Fruit fly (Drosophila melanogaster) whole organism, adult: ENCODE measurements around the gene elg1.

Experiments
- CG11617 ChIP-seq: fragments of 200-800 bp; sonication (Bioruptor generic); optimal IDR thresholded peaks from 2 replicates; lab custom pipeline; 2017; ENCODE audit warnings: mild to moderate bottlenecking, missing biosample characterization, missing genetic modification reagents, missing genetic modification characterization
- CG12768 ChIP-seq: fragments of 200-800 bp; sonication (Bioruptor generic); optimal IDR thresholded peaks from 2 replicates; lab custom pipeline; 2017; ENCODE audit warnings: missing biosample characterization, missing genetic modification characterization, mild to moderate bottlenecking, moderate library complexity, missing genetic modification reagents
- CG14711 ChIP-seq: fragments of 200-800 bp; sonication (Bioruptor generic); optimal IDR thresholded peaks from 2 replicates; lab custom pipeline; 2018; ENCODE audit warnings: missing biosample characterization, mild to moderate bottlenecking, missing genetic modification characterization, moderate library complexity
- CG1620 ChIP-seq: fragments of 200-800 bp; sonication (Bioruptor generic); optimal IDR thresholded peaks from 2 replicates; lab custom pipeline; 2016; ENCODE audit warnings: missing biosample characterization, missing genetic modification characterization
- CG33017 ChIP-seq: fragments of 200-800 bp; sonication (Bioruptor generic); optimal IDR thresholded peaks from 2 replicates; lab custom pipeline; 2018; ENCODE audit warnings: missing biosample characterization, mild to moderate bottlenecking, missing genetic modification characterization, moderate library complexity
- CG5204 ChIP-seq: fragments of 200-800 bp; sonication (Bioruptor generic); optimal IDR thresholded peaks from 2 replicates; lab custom pipeline; 2016; ENCODE audit warnings: missing biosample characterization, missing genetic modification characterization
- CG7045 ChIP-seq: fragments of 200-800 bp; sonication (Bioruptor generic); optimal IDR thresholded peaks from 2 replicates; lab custom pipeline; 2017; ENCODE audit warnings: missing biosample characterization, mild to moderate bottlenecking, missing genetic modification characterization
- CG7101 ChIP-seq: fragments of 200-800 bp; sonication (Bioruptor generic); optimal IDR thresholded peaks from 2 replicates; lab custom pipeline; 2018; ENCODE audit warnings: missing biosample characterization, mild to moderate bottlenecking, missing genetic modification characterization, moderate library complexity
- Clk ChIP-seq: fragments of 200-800 bp; sonication (Bioruptor generic); optimal IDR thresholded peaks from 2 replicates; lab custom pipeline; 2017; ENCODE audit warnings: missing biosample characterization, missing genetic modification characterization
- Crg-1 ChIP-seq: fragments of 200-800 bp; sonication (Bioruptor generic); optimal IDR thresholded peaks from 2 replicates; lab custom pipeline; 2016; ENCODE audit warnings: missing biosample characterization, missing genetic modification characterization
- Hr96 ChIP-seq: fragments of 200-800 bp; sonication (Bioruptor generic); optimal IDR thresholded peaks from 2 replicates; lab custom pipeline; 2016; ENCODE audit warnings: missing biosample characterization, missing genetic modification characterization
- Mnt ChIP-seq: fragments of 200-800 bp; sonication (Bioruptor generic); optimal IDR thresholded peaks from 2 replicates; lab custom pipeline; 2016; ENCODE audit warnings: missing biosample characterization, mild to moderate bottlenecking, missing genetic modification characterization
- bab1 ChIP-seq: fragments of 200-800 bp; sonication (Bioruptor generic); optimal IDR thresholded peaks from 3 replicates; lab custom pipeline; 2019; ENCODE audit warnings: missing biosample characterization, mild to moderate bottlenecking, missing genetic modification characterization, moderate library complexity
- cic ChIP-seq: fragments of 200-800 bp; sonication (Bioruptor generic); optimal IDR thresholded peaks from 2 replicates; lab custom pipeline; 2017; ENCODE audit warnings: missing biosample characterization, mild to moderate bottlenecking, missing genetic modification characterization, moderate library complexity
- cnc ChIP-seq, 2 experiments: fragments of >200 bp; optimal IDR thresholded peaks; 2 replicates each; lab custom pipeline; 2017
- kay ChIP-seq: fragments of 200-800 bp; sonication (Bioruptor generic); peaks from one replicate; lab custom pipeline; 2016; ENCODE audit warnings: missing biosample characterization, missing genetic modification characterization, borderline replicate concordance
- ovo ChIP-seq: fragments of 200-800 bp; sonication (Bioruptor generic); optimal IDR thresholded peaks from 2 replicates; lab custom pipeline; 2016; ENCODE audit warnings: missing biosample characterization, missing genetic modification characterization
- pad ChIP-seq: fragments of 200-800 bp; sonication (Bioruptor generic); optimal IDR thresholded peaks from 3 replicates; lab custom pipeline; 2017; ENCODE audit warnings: missing biosample characterization, missing genetic modification characterization, mild to moderate bottlenecking, moderate library complexity, missing genetic modification reagents
- tj ChIP-seq: fragments of 200-800 bp; sonication (Bioruptor generic); optimal IDR thresholded peaks from 3 replicates; lab custom pipeline; 2017; ENCODE audit warnings: missing biosample characterization, mild to moderate bottlenecking, missing genetic modification characterization, moderate library complexity
- toe ChIP-seq: fragments of 200-800 bp; sonication (Bioruptor generic); optimal IDR thresholded peaks from 2 replicates; lab custom pipeline; 2016; ENCODE audit warnings: missing biosample characterization, missing genetic modification characterization

elg1 gene

dm6 chr3L:16113003-16113606, 18.7 kb upstream of the elg1 start, which contains the start of gene Taf4:
Gene Taf4, plus strand, starts transcription at chr3L:16113212.
- TF ChIP-seq bab1 (GFP tag; lab: Kevin White, UChicago) (no peak), CG33017 (tag; lab: Kevin White, UChicago) (no peak), CG12768 (GFP tag; lab: Kevin White, UChicago) (no peak), tj (GFP tag; lab: Kevin White, UChicago) (no peak), cnc (optimal IDR thresholded peaks at IDR 0.05; lab: Kevin White, UChicago) (no peak), pad (no peak), CG11617 (GFP tag; lab: Kevin White, UChicago) (no peak), ovo (no peak), toe (GFP tag; lab: Kevin White, UChicago) (no peak), Crg-1 (GFP tag; lab: Kevin White, UChicago) (no peak), cic (GFP tag; lab: Kevin White, UChicago) (no peak), CG7101 (tag; lab: Kevin White, UChicago) (no peak), kay (GFP tag; lab: Kevin White, UChicago) (no peak), CG1620 (GFP tag; lab: Kevin White, UChicago) (no peak), CG5204 (GFP tag; lab: Kevin White, UChicago) (no peak), CG7045 (GFP tag; lab: Kevin White, UChicago) (no peak), Mnt (no peak), Clk (no peak), Hr96 (no peak)

dm6 chr3L:16113607-16114337, 18.1 kb upstream of the elg1 start:
- TF ChIP-seq Crg-1 (GFP tag; lab: Kevin White, UChicago) (peak; percentile 83), tj (GFP tag; lab: Kevin White, UChicago) (peak; percentile 91), cic (GFP tag; lab: Kevin White, UChicago) (peak; percentile 88), cnc (optimal IDR thresholded peaks at IDR 0.05; lab: Kevin White, UChicago) (no peak), CG12768 (GFP tag; lab: Kevin White, UChicago) (peak; percentile 90), CG7101 (tag; lab: Kevin White, UChicago) (peak; percentile 89), CG5204 (GFP tag; lab: Kevin White, UChicago) (no peak), Clk (peak; percentile 83), toe (GFP tag; lab: Kevin White, UChicago) (no peak), Mnt (peak; percentile 97), CG1620 (GFP tag; lab: Kevin White, UChicago) (peak; percentile 81), Hr96 (no peak), bab1 (GFP tag; lab: Kevin White, UChicago) (peak; percentile 89), ovo (peak; percentile 62), kay (GFP tag; lab: Kevin White, UChicago) (no peak), CG33017 (tag; lab: Kevin White, UChicago) (peak; percentile 79), CG14711 (tag; lab: Kevin White, UChicago) (peak; percentile 83), CG11617 (GFP tag; lab: Kevin White, UChicago) (peak; percentile 98), pad (peak; percentile 65), CG7045 (GFP tag; lab: Kevin White, UChicago) (peak; percentile 88)

dm6 chr3L:16121791-16122190, 10.0 kb upstream of the elg1 start, which contains the start of gene Strump:
Gene Strump, plus strand, starts transcription at chr3L:16122002.
- TF ChIP-seq Mnt (no peak), CG12768 (GFP tag; lab: Kevin White, UChicago) (no peak), pad (no peak), bab1 (GFP tag; lab: Kevin White, UChicago) (peak; percentile 54), CG14711 (tag; lab: Kevin White, UChicago) (peak; percentile 95), CG1620 (GFP tag; lab: Kevin White, UChicago) (no peak), CG7045 (GFP tag; lab: Kevin White, UChicago) (no peak), CG7101 (tag; lab: Kevin White, UChicago) (peak; percentile 14), CG5204 (GFP tag; lab: Kevin White, UChicago) (no peak), cic (GFP tag; lab: Kevin White, UChicago) (no peak), Hr96 (no peak)

- TF ChIP-seq CG14711 (tag; lab: Kevin White, UChicago) (no peak), ovo (peak; percentile 32), cic (GFP tag; lab: Kevin White, UChicago) (peak; percentile 83), bab1 (GFP tag; lab: Kevin White, UChicago) (peak; percentile 93), CG12768 (GFP tag; lab: Kevin White, UChicago) (peak; percentile 92), tj (GFP tag; lab: Kevin White, UChicago) (peak; percentile 93), toe (GFP tag; lab: Kevin White, UChicago) (peak; percentile 90), CG11617 (GFP tag; lab: Kevin White, UChicago) (peak; percentile 90), cnc (optimal IDR thresholded peaks at IDR 0.05; lab: Kevin White, UChicago) (no peak), pad (peak; percentile 72), Hr96 (peak; percentile 93), Clk (peak; percentile 71), kay (GFP tag; lab: Kevin White, UChicago) (no peak), CG1620 (GFP tag; lab: Kevin White, UChicago) (peak; percentile 89), CG7045 (GFP tag; lab: Kevin White, UChicago) (peak; percentile 86), Crg-1 (GFP tag; lab: Kevin White, UChicago) (peak; percentile 76), Mnt (peak; percentile 90), CG5204 (GFP tag; lab: Kevin White, UChicago) (no peak), CG33017 (tag; lab: Kevin White, UChicago) (peak; percentile 88), CG7101 (tag; lab: Kevin White, UChicago) (peak; percentile 79)
Observed at dm6 chr3L:16128481-16128972, 3.3 kb upstream of the elg1 start, which contains the start of gene Pgm1. Gene Pgm1, minus strand, starts transcription at chr3L:16128531.
